Worm (Caenorhabditis elegans): ENCODE data around the gene tph-1.

The tph-1 gene

ce11 chrII:7575614-7576013, 26.5 kb downstream of the tph-1 start, which contains the start of gene F35D2.1:
TSS of gene F35D2.1 (plus strand) at chrII:7575914.
- TF ChIP-seq lin-13 (tag; optimal IDR thresholded peaks at IDR 0.05), result no peak
- no peak for TF ChIP-seq nhr-237 (tag; optimal IDR thresholded peaks at IDR 0.05)
- TF ChIP-seq ham-2 (GFP tag; optimal IDR thresholded peaks at IDR 0.05), result no peak
- TF ChIP-seq unc-120 (tag; optimal IDR thresholded peaks at IDR 0.05; ENCODE audit: poor library complexity, severe bottlenecking), result no peak
- TF ChIP-seq sptf-1 (tag; optimal IDR thresholded peaks at IDR 0.05), result no peak
- no peak for TF ChIP-seq flh-1 (GFP tag; optimal IDR thresholded peaks at IDR 0.05)

- TF ChIP-seq nhr-237 (tag; optimal IDR thresholded peaks at IDR 0.05) (no peak), snpc-4 (tag; optimal IDR thresholded peaks at IDR 0.05) (no peak), unc-39 (tag; optimal IDR thresholded peaks at IDR 0.05) (no peak), cnd-1 (tag; optimal IDR thresholded peaks at IDR 0.05) (no peak), lin-13 (tag; optimal IDR thresholded peaks at IDR 0.05) (no peak), mep-1 (tag; optimal IDR thresholded peaks at IDR 0.05) (no peak), nhr-12 (tag; optimal IDR thresholded peaks at IDR 0.05) (no peak), hlh-1 (tag; optimal IDR thresholded peaks at IDR 0.05) (no peak), zip-8 (tag; optimal IDR thresholded peaks at IDR 0.05) (no peak), nhr-2 (tag; optimal IDR thresholded peaks at IDR 0.05) (no peak), drap-1 (GFP tag; optimal IDR thresholded peaks at IDR 0.05) (no peak), ceh-43 (GFP tag; optimal IDR thresholded peaks at IDR 0.05) (no peak), ceh-83 (GFP tag; optimal IDR thresholded peaks at IDR 0.05) (no peak), nhr-28 (tag; optimal IDR thresholded peaks at IDR 0.05) (no peak)
Measured at ce11 chrII:7577412-7577811, 28.3 kb downstream of the tph-1 start, which contains the start of gene F35D2.6. TSS of gene F35D2.6 (plus strand) at chrII:7577712.

- TF ChIP-seq unc-120 (tag; optimal IDR thresholded peaks at IDR 0.05; ENCODE audit: poor library complexity, severe bottlenecking), result no peak
- no peak for TF ChIP-seq elt-1 (tag; optimal IDR thresholded peaks at IDR 0.05; ENCODE audit: borderline replicate concordance, insufficient read depth)
- no peak for TF ChIP-seq lin-13 (tag; optimal IDR thresholded peaks at IDR 0.05)
- no peak for TF ChIP-seq M03D4.4 (tag; optimal IDR thresholded peaks at IDR 0.05)
- TF ChIP-seq lsy-2 (tag; optimal IDR thresholded peaks at IDR 0.05), result no peak
- TF ChIP-seq lin-32 (GFP tag; optimal IDR thresholded peaks at IDR 0.05), result no peak
Measured at ce11 chrII:7583555-7583954, 34.4 kb downstream of the tph-1 start, which contains the start of gene mks-3. TSS of gene mks-3 (minus strand) at chrII:7583655.

- TF ChIP-seq bed-3 (GFP tag; optimal IDR thresholded peaks at IDR 0.05) (no peak), ces-1 (GFP tag; optimal IDR thresholded peaks at IDR 0.05) (peak; percentile 26)
Measured at ce11 chrII:7588295-7588694, 39.2 kb downstream of the tph-1 start.

- no peak for TF ChIP-seq elt-3 (tag; optimal IDR thresholded peaks at IDR 0.05)
- TF ChIP-seq M03D4.4 (tag; optimal IDR thresholded peaks at IDR 0.05), result no peak
- peak; percentile 30 for TF ChIP-seq sptf-1 (tag; optimal IDR thresholded peaks at IDR 0.05)
- TF ChIP-seq mep-1 (tag; optimal IDR thresholded peaks at IDR 0.05), result peak; percentile 21
- no peak for TF ChIP-seq ceh-83 (GFP tag; optimal IDR thresholded peaks at IDR 0.05)
- no peak for TF ChIP-seq flh-1 (GFP tag; optimal IDR thresholded peaks at IDR 0.05)
- TF ChIP-seq unc-39 (tag; optimal IDR thresholded peaks at IDR 0.05), result no peak
- no peak for TF ChIP-seq nhr-2 (tag; optimal IDR thresholded peaks at IDR 0.05)
- TF ChIP-seq lsy-2 (tag; optimal IDR thresholded peaks at IDR 0.05), result no peak
- no peak for TF ChIP-seq ham-2 (GFP tag; optimal IDR thresholded peaks at IDR 0.05)
- TF ChIP-seq snpc-4 (tag; optimal IDR thresholded peaks at IDR 0.05), result no peak
- TF ChIP-seq zip-8 (tag; optimal IDR thresholded peaks at IDR 0.05), result no peak
- no peak for TF ChIP-seq blmp-1 (tag; optimal IDR thresholded peaks at IDR 0.05)
- peak; percentile 21 for TF ChIP-seq drap-1 (GFP tag; optimal IDR thresholded peaks at IDR 0.05)
- no peak for TF ChIP-seq pha-4 (tag; optimal IDR thresholded peaks at IDR 0.05)
- TF ChIP-seq ces-1 (GFP tag; optimal IDR thresholded peaks at IDR 0.05), result peak; percentile 18
- TF ChIP-seq nhr-28 (tag; optimal IDR thresholded peaks at IDR 0.05), result no peak
- no peak for TF ChIP-seq sem-2 (GFP tag; optimal IDR thresholded peaks at IDR 0.05)
- peak; percentile 61 for TF ChIP-seq mls-2 (tag; optimal IDR thresholded peaks at IDR 0.05)
- TF ChIP-seq ztf-11 (tag; optimal IDR thresholded peaks at IDR 0.05), result no peak
- TF ChIP-seq nhr-237 (tag; optimal IDR thresholded peaks at IDR 0.05), result no peak
- no peak for TF ChIP-seq unc-120 (tag; optimal IDR thresholded peaks at IDR 0.05; ENCODE audit: poor library complexity, severe bottlenecking)
Measured at ce11 chrII:7593227-7593626, 44.1 kb downstream of the tph-1 start.

ce11 chrII:7594262-7594661, 45.1 kb downstream of the tph-1 start:
- TF ChIP-seq nhr-28 (tag; optimal IDR thresholded peaks at IDR 0.05) (no peak), drap-1 (GFP tag; optimal IDR thresholded peaks at IDR 0.05) (no peak), ces-1 (GFP tag; optimal IDR thresholded peaks at IDR 0.05) (peak; percentile 84), nhr-2 (tag; optimal IDR thresholded peaks at IDR 0.05) (no peak)

Data from whole organism, mixed stage, embryonic.